Worm (Caenorhabditis elegans) whole organism, L4/young adult: ENCODE data around the gene T14B4.3.
"Not testable (repeated sequence)": the region's sequence is repeated elsewhere in the genome, so short reads cannot be mapped to it uniquely, and the experiment has no call there.

Source experiments
- W03F9.2 ChIP-seq: fragments of 150-350 bp; optimal IDR thresholded peaks from 2 replicates; lab custom pipeline; 2014; ENCODE audit warnings: missing biosample characterization, missing genetic modification characterization
- dao-5 ChIP-seq: sonication (generic microtip); optimal IDR thresholded peaks from 2 replicates; lab custom pipeline; 2016; ENCODE audit warnings: missing genotype, missing genetic modification characterization, moderate library complexity, missing compliant biosample characterization
- him-1 ChIP-seq: sonication (generic microtip); optimal IDR thresholded peaks from 2 replicates; lab custom pipeline; 2016; ENCODE audit warnings: missing genotype, missing genetic modification reagents, missing genetic modification characterization, missing compliant biosample characterization

DNA sequence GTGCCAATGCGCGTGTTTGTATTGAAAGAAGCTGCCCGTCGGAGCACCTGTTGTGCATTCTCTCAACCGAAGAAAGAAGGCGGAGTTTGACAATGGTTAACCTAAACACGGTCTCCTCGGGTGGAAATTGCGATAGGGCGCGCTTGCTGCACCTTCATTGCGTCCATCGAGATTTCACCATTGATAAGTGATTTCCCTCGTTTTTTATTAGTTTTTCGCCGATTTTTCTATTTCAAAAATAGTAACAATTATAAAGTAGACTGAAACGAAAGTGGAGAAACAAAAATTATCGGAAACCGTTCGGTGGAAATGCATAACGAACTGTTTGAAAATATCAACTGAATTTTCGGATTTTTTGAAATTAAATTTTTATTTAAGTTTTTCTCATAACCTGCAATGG lies 40.3 kb downstream of the T14B4.3 start, which contains the start of gene agr-1:
- not testable (repeated sequence) for TF ChIP-seq dao-5 (tag; lab: Kevin White, UChicago); W03F9.2; him-1 (tag; lab: Kevin White, UChicago)
